Fruit fly (Drosophila melanogaster) whole organism, adult: ENCODE results near the gene CSN8.

ENCODE experiments used
- CG14711 ChIP-seq: fragments of 200-800 bp; sonication (Bioruptor generic); optimal IDR thresholded peaks from 2 replicates; lab custom pipeline; 2018; ENCODE audit warnings: missing biosample characterization, mild to moderate bottlenecking, missing genetic modification characterization, moderate library complexity
- CG5204 ChIP-seq: fragments of 200-800 bp; sonication (Bioruptor generic); optimal IDR thresholded peaks from 2 replicates; lab custom pipeline; 2016; ENCODE audit warnings: missing biosample characterization, missing genetic modification characterization
- CG7045 ChIP-seq: fragments of 200-800 bp; sonication (Bioruptor generic); optimal IDR thresholded peaks from 2 replicates; lab custom pipeline; 2017; ENCODE audit warnings: missing biosample characterization, mild to moderate bottlenecking, missing genetic modification characterization
- Clk ChIP-seq: fragments of 200-800 bp; sonication (Bioruptor generic); optimal IDR thresholded peaks from 2 replicates; lab custom pipeline; 2017; ENCODE audit warnings: missing biosample characterization, missing genetic modification characterization
- Crg-1 ChIP-seq: fragments of 200-800 bp; sonication (Bioruptor generic); optimal IDR thresholded peaks from 2 replicates; lab custom pipeline; 2016; ENCODE audit warnings: missing biosample characterization, missing genetic modification characterization
- bab1 ChIP-seq: fragments of 200-800 bp; sonication (Bioruptor generic); optimal IDR thresholded peaks from 3 replicates; lab custom pipeline; 2019; ENCODE audit warnings: missing biosample characterization, mild to moderate bottlenecking, missing genetic modification characterization, moderate library complexity
- cnc ChIP-seq, 2 experiments: fragments of >200 bp; optimal IDR thresholded peaks; 2 replicates each; lab custom pipeline; 2017
- kay ChIP-seq: fragments of 200-800 bp; sonication (Bioruptor generic); peaks from one replicate; lab custom pipeline; 2016; ENCODE audit warnings: missing biosample characterization, missing genetic modification characterization, borderline replicate concordance
- ovo ChIP-seq: fragments of 200-800 bp; sonication (Bioruptor generic); optimal IDR thresholded peaks from 2 replicates; lab custom pipeline; 2016; ENCODE audit warnings: missing biosample characterization, missing genetic modification characterization
- pad ChIP-seq: fragments of 200-800 bp; sonication (Bioruptor generic); optimal IDR thresholded peaks from 3 replicates; lab custom pipeline; 2017; ENCODE audit warnings: missing biosample characterization, missing genetic modification characterization, mild to moderate bottlenecking, moderate library complexity, missing genetic modification reagents
- tj ChIP-seq: fragments of 200-800 bp; sonication (Bioruptor generic); optimal IDR thresholded peaks from 3 replicates; lab custom pipeline; 2017; ENCODE audit warnings: missing biosample characterization, mild to moderate bottlenecking, missing genetic modification characterization, moderate library complexity
- toe ChIP-seq: fragments of 200-800 bp; sonication (Bioruptor generic); optimal IDR thresholded peaks from 2 replicates; lab custom pipeline; 2016; ENCODE audit warnings: missing biosample characterization, missing genetic modification characterization

dm6 chr2L:8395996-8396699 is 31.5 kb downstream of the CSN8 start, which contains the start of the genes Peritrophin-15a and CG13385:
- TF ChIP-seq CG5204 (GFP tag; lab: Kevin White, UChicago) (no peak), CG7045 (no peak), CG14711 (tag; lab: Kevin White, UChicago) (no peak), Crg-1 (GFP tag; lab: Kevin White, UChicago) (no peak), cnc (optimal IDR thresholded peaks at IDR 0.05; lab: Kevin White, UChicago) (no peak), kay (no peak), pad (GFP tag; lab: Kevin White, UChicago) (no peak), bab1 (GFP tag; lab: Kevin White, UChicago) (no peak), Clk (GFP tag; lab: Kevin White, UChicago) (no peak), toe (GFP tag; lab: Kevin White, UChicago) (no peak), ovo (GFP tag; lab: Kevin White, UChicago) (no peak), tj (GFP tag; lab: Kevin White, UChicago) (no peak)
